Worm (Caenorhabditis elegans): ENCODE measurements around the gene tag-209.

DNA sequence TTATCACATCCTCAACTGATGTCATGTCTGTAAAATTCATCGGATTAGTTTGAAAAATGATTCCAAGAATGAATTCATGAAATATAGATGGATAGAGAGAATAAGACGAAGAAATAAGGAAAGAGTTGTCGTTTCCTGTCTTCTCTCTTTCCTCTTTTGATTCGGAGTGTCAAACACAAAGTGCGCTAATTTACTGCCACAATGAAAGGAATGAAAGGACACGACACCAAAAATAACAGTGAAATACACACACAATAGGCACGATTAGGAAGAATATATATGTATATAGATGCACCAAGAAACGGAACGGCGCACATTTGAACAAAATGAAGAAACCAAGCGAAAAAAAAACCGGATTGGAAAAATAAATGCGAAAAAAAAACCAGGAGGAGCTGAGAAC is 42.0 kb downstream of the tag-209 start, which contains the start of gene VM106R.1:
- TF ChIP-seq W03F9.2 (tag; optimal IDR thresholded peaks at IDR 0.05) (no peak), him-1 (tag; optimal IDR thresholded peaks at IDR 0.05) (no peak), dao-5 (tag; optimal IDR thresholded peaks at IDR 0.05) (no peak)
